Worm (Caenorhabditis elegans) whole organism, L4 larva: ENCODE data around the gene inx-6.
"Not testable (repeated sequence)": the region's sequence is repeated elsewhere in the genome, so short reads cannot be mapped to it uniquely, and the experiment has no call there.

Experiments
- F26F4.8 ChIP-seq: fragments of 200-800 bp; sonication (Bioruptor generic); conservative IDR thresholded peaks from 2 replicates; pipeline ENCODE4 v1.3.6; 2022; ENCODE audit warnings: missing genetic modification characterization, missing compliant biosample characterization
- F49E8.2 ChIP-seq: sonication (generic microtip); optimal IDR thresholded peaks from 2 replicates; lab custom pipeline; 2016; ENCODE audit warnings: missing compliant biosample characterization, mild to moderate bottlenecking, missing genetic modification characterization, borderline replicate concordance
- R02D3.7 ChIP-seq: fragments of 150-350 bp; sonication (generic microtip); optimal IDR thresholded peaks from 3 replicates; lab custom pipeline; 2014; ENCODE audit warnings: missing biosample characterization, missing genetic modification characterization
- T26A8.4 ChIP-seq: fragments of 200-800 bp; sonication (Bioruptor generic); IDR thresholded peaks from 2 replicates; pipeline ENCODE4 v1.3.6; 2022; ENCODE audit warnings: missing genetic modification characterization, missing compliant biosample characterization
- Y48G9A.11 ChIP-seq: fragments of 200-800 bp; sonication (Bioruptor generic); IDR thresholded peaks from 2 replicates; pipeline ENCODE4 v1.3.6; 2022; ENCODE audit warnings: missing genetic modification reagents, missing genetic modification characterization, missing compliant biosample characterization
- aha-1 ChIP-seq: fragments of 150-350 bp; peaks from one replicate; lab custom pipeline; 2014; ENCODE audit warnings: missing biosample characterization, missing genetic modification characterization
- arid-1 ChIP-seq: fragments of 200-800 bp; sonication (Bioruptor generic); conservative IDR thresholded peaks from 2 replicates; pipeline ENCODE4 v1.3.6; 2022; ENCODE audit warnings: missing genetic modification reagents, missing genetic modification characterization, missing compliant biosample characterization
- ceh-44 ChIP-seq: fragments of 200-800 bp; sonication (Bioruptor generic); IDR thresholded peaks from 2 replicates; pipeline ENCODE4 v1.3.6; 2022; ENCODE audit warnings: missing genetic modification reagents, missing genetic modification characterization, missing compliant biosample characterization
- ceh-82 ChIP-seq: sonication (generic microtip); optimal IDR thresholded peaks from 2 replicates; lab custom pipeline; 2017; ENCODE audit warnings: missing biosample characterization, missing genetic modification characterization
- daf-16 ChIP-seq, 3 experiments: sonication (generic microtip); optimal IDR thresholded peaks; 2 replicates each; lab custom pipeline; 2016 to 2017; ENCODE audit warnings: missing genetic modification characterization in 3 of 3, missing genetic modification reagents in 3 of 3, mild to moderate bottlenecking in 2 of 3, missing compliant biosample characterization in 2 of 3, missing biosample characterization in 1 of 3, moderate library complexity in 1 of 3
- dmd-8 ChIP-seq: fragments of 200-800 bp; sonication (Bioruptor generic); IDR thresholded peaks from 2 replicates; pipeline ENCODE4 v1.3.6; 2022; ENCODE audit warnings: missing genetic modification characterization, missing compliant biosample characterization
- dmd-9 ChIP-seq: fragments of 200-800 bp; sonication (Bioruptor generic); IDR thresholded peaks from 2 replicates; pipeline ENCODE4 v1.3.6; 2022; ENCODE audit warnings: missing genetic modification reagents, missing genetic modification characterization, missing compliant biosample characterization
- fos-1 ChIP-seq: fragments of 150-350 bp; optimal IDR thresholded peaks from 2 replicates; lab custom pipeline; 2014; ENCODE audit warnings: missing biosample characterization, missing genetic modification characterization
- hlh-11 ChIP-seq: fragments of 200-800 bp; sonication (Bioruptor generic); optimal IDR thresholded peaks from 2 replicates; lab custom pipeline; 2018; ENCODE audit warnings: mild to moderate bottlenecking, missing genetic modification characterization, missing compliant biosample characterization
- lim-7 ChIP-seq: fragments of 200-800 bp; sonication (Bioruptor generic); IDR thresholded peaks from 2 replicates; pipeline ENCODE4 v1.3.6; 2022; ENCODE audit warnings: missing genetic modification characterization, missing compliant biosample characterization
- lin-1 ChIP-seq: fragments of 200-800 bp; sonication (Bioruptor generic); IDR thresholded peaks from 2 replicates; pipeline ENCODE4 v1.3.6; 2022; ENCODE audit warnings: missing genetic modification reagents, missing genetic modification characterization, missing compliant biosample characterization
- lin-38 ChIP-seq: fragments of 200-800 bp; sonication (Bioruptor generic); IDR thresholded peaks from 2 replicates; pipeline ENCODE4 v1.3.6; 2022; ENCODE audit warnings: missing genetic modification reagents, missing genetic modification characterization, missing compliant biosample characterization
- madf-9 ChIP-seq: fragments of 200-800 bp; sonication (Bioruptor generic); conservative IDR thresholded peaks from 2 replicates; pipeline ENCODE4 v1.3.6; 2022; ENCODE audit warnings: missing genetic modification reagents, missing genetic modification characterization, missing compliant biosample characterization
- mdt-29 ChIP-seq: fragments of 200-800 bp; sonication (Bioruptor generic); IDR thresholded peaks from 2 replicates; pipeline ENCODE4 v1.3.6; 2022; ENCODE audit warnings: missing genetic modification reagents, missing genetic modification characterization, missing compliant biosample characterization
- mes-2 ChIP-seq: sonication (generic microtip); optimal IDR thresholded peaks from 2 replicates; lab custom pipeline; 2016; ENCODE audit warnings: missing genotype, mild to moderate bottlenecking, missing genetic modification characterization, missing compliant biosample characterization; ENCODE audit not compliant: poor library complexity, severe bottlenecking
- mxl-2 ChIP-seq: fragments of 200-800 bp; sonication (Bioruptor generic); conservative IDR thresholded peaks from 2 replicates; pipeline ENCODE4 v1.3.6; 2022; ENCODE audit warnings: missing genetic modification reagents, missing genetic modification characterization, missing compliant biosample characterization
- nhr-102 ChIP-seq: sonication (generic microtip); optimal IDR thresholded peaks from 2 replicates; lab custom pipeline; 2016; ENCODE audit warnings: mild to moderate bottlenecking, missing genetic modification characterization, moderate library complexity, missing compliant biosample characterization
- nhr-28 ChIP-seq: fragments of 150-350 bp; optimal IDR thresholded peaks from 2 replicates; lab custom pipeline; 2014; ENCODE audit warnings: missing biosample characterization, missing genetic modification characterization
- nhr-48 ChIP-seq: sonication (generic microtip); optimal IDR thresholded peaks from 2 replicates; lab custom pipeline; 2016; ENCODE audit warnings: mild to moderate bottlenecking, missing genetic modification characterization, missing compliant biosample characterization
- php-3 ChIP-seq: fragments of 200-800 bp; sonication (Bioruptor generic); IDR thresholded peaks from 2 replicates; pipeline ENCODE4 v1.3.6; 2022; ENCODE audit warnings: missing genetic modification reagents, missing genetic modification characterization, missing compliant biosample characterization
- snpc-1.2 ChIP-seq: fragments of 200-800 bp; sonication (Bioruptor generic); IDR thresholded peaks from 2 replicates; pipeline ENCODE4 v1.3.6; 2022; ENCODE audit warnings: missing genetic modification reagents, missing genetic modification characterization, missing compliant biosample characterization
- snpc-4 ChIP-seq: fragments of 150-350 bp; optimal IDR thresholded peaks from 2 replicates; lab custom pipeline; 2014; ENCODE audit warnings: missing biosample characterization, missing genetic modification characterization
- spr-3 ChIP-seq: fragments of 200-800 bp; sonication (Bioruptor generic); optimal IDR thresholded peaks from 2 replicates; lab custom pipeline; 2018; ENCODE audit warnings: mild to moderate bottlenecking, missing genetic modification characterization, missing compliant biosample characterization
- unc-130 ChIP-seq: sonication (generic microtip); optimal IDR thresholded peaks from 2 replicates; lab custom pipeline; 2016; ENCODE audit warnings: missing genetic modification reagents, missing genetic modification characterization, missing compliant biosample characterization
- unc-62 ChIP-seq, 3 experiments: fragments of 150-350 bp in 1 of 3; sonication (generic microtip); optimal IDR thresholded peaks in 2 of 3; peaks in 1 of 3; 1 replicate in 1 of 3; 2 replicates in 2 of 3; lab custom pipeline; 2014 to 2017; ENCODE audit warnings: missing biosample characterization in 3 of 3, missing genetic modification characterization in 3 of 3, missing genetic modification reagents in 3 of 3, missing genotype in 1 of 3
- zag-1 ChIP-seq: fragments of 150-350 bp; optimal IDR thresholded peaks from 2 replicates; lab custom pipeline; 2014; ENCODE audit warnings: missing biosample characterization, missing genetic modification characterization
- zip-2 ChIP-seq: fragments of 150-350 bp; optimal IDR thresholded peaks from 2 replicates; lab custom pipeline; 2014; ENCODE audit warnings: missing biosample characterization, missing genetic modification characterization

inx-6 gene

ce11 chrIV:12781804-12782449, 35.5 kb downstream of the inx-6 start:
- TF ChIP-seq F49E8.2 (tag; lab: Kevin White, UChicago) = peak; percentile 83
- TF ChIP-seq Y48G9A.11 (GFP tag; lab: Robert Waterston, UW) = peak; percentile 74
- no peak for TF ChIP-seq F26F4.8
- no peak for TF ChIP-seq fos-1 (tag; lab: Kevin White, UChicago)
- 0 out of 2 replicates have a peak, but pooled peaks have one; percentile 25 for TF ChIP-seq dmd-9 (GFP tag; lab: Robert Waterston, UW)
- peak; percentile 39 for TF ChIP-seq unc-130 (GFP tag; lab: Kevin White, UChicago)
- TF ChIP-seq arid-1 = peak; percentile 60; the same call in 1 of the 2 replicates
- TF ChIP-seq aha-1 = peak; percentile 39
- TF ChIP-seq lim-7 (GFP tag; lab: Robert Waterston, UW) = 0 out of 2 replicates have a peak, but pooled peaks have one; percentile 49
- no peak for TF ChIP-seq zip-2 (tag; lab: Kevin White, UChicago)
- TF ChIP-seq lin-38 = peak; percentile 15; the same call in 1 of the 2 replicates
- 0 out of 2 replicates have a peak, but pooled peaks have one; percentile 29 for TF ChIP-seq mdt-29 (GFP tag; lab: Robert Waterston, UW)
- TF ChIP-seq snpc-1.2 (GFP tag; lab: Robert Waterston, UW) = peak; percentile 95
- no peak for TF ChIP-seq dmd-8 (GFP tag; lab: Robert Waterston, UW)
- TF ChIP-seq ceh-44 (GFP tag; lab: Robert Waterston, UW) = peak; percentile 82
- peak in 1 of 2 experiments; percentile 54 for TF ChIP-seq unc-62 (GFP tag; optimal IDR thresholded peaks at IDR 0.05 in 1 of 2; lab: Kevin White, UChicago)
- no peak for TF ChIP-seq unc-62 (tag; optimal IDR thresholded peaks at IDR 0.05; lab: Kevin White, UChicago)

- TF ChIP-seq unc-62 (GFP tag; optimal IDR thresholded peaks at IDR 0.05 in 1 of 2; lab: Kevin White, UChicago) = peak in 1 of 2 experiments; percentile 71
- TF ChIP-seq unc-62 (tag; optimal IDR thresholded peaks at IDR 0.05; lab: Kevin White, UChicago) = no peak
- TF ChIP-seq nhr-48 (tag; lab: Kevin White, UChicago) = no peak
- TF ChIP-seq ceh-82 (tag; lab: Kevin White, UChicago) = no peak
Observed at ce11 chrIV:12783165-12783564, 36.8 kb downstream of the inx-6 start.

ce11 chrIV:12785988-12786387, 39.6 kb downstream of the inx-6 start:
- TF ChIP-seq spr-3 (GFP tag; lab: Kevin White, UChicago) (no peak), nhr-28 (tag; lab: Kevin White, UChicago) (no peak), php-3 (GFP tag; lab: Robert Waterston, UW) (no peak), zag-1 (tag; lab: Kevin White, UChicago) (no peak), snpc-4 (peak; percentile 19), snpc-1.2 (GFP tag; lab: Robert Waterston, UW) (peak; percentile 92), lin-38 (peak; percentile 33; the same call in 1 of the 2 replicates), daf-16 (GFP tag; optimal IDR thresholded peaks at IDR 0.05; lab: Kevin White, UChicago) (no peak), daf-16 (tag; optimal IDR thresholded peaks at IDR 0.05; lab: Kevin White, UChicago) (no peak), mxl-2 (GFP tag; lab: Robert Waterston, UW) (no peak), mdt-29 (GFP tag; lab: Robert Waterston, UW) (peak; percentile 42; the same call in 1 of the 2 replicates), mes-2 (tag; lab: Kevin White, UChicago) (no peak), R02D3.7 (tag; lab: Kevin White, UChicago) (no peak), madf-9 (GFP tag; lab: Robert Waterston, UW) (no peak), Y48G9A.11 (GFP tag; lab: Robert Waterston, UW) (peak; percentile 36; the same call in 1 of the 2 replicates), F49E8.2 (tag; lab: Kevin White, UChicago) (peak; percentile 75)
- TF ChIP-seq, all 104 proteins: peak for 6

ce11 chrIV:12786996-12787395, 40.6 kb downstream of the inx-6 start:
- TF ChIP-seq daf-16 (GFP tag; optimal IDR thresholded peaks at IDR 0.05; lab: Kevin White, UChicago) = not testable (repeated sequence)
- TF ChIP-seq daf-16 (tag; optimal IDR thresholded peaks at IDR 0.05; lab: Kevin White, UChicago) = peak; percentile 16
- 0 out of 2 replicates have a peak, but pooled peaks have one; percentile 41 for TF ChIP-seq arid-1
- TF ChIP-seq snpc-1.2 (GFP tag; lab: Robert Waterston, UW) = peak; percentile 95
- TF ChIP-seq lin-38 = peak; percentile 48; the same call in 1 of the 2 replicates
- peak; percentile 43 for TF ChIP-seq unc-130 (GFP tag; lab: Kevin White, UChicago)
- TF ChIP-seq mes-2 (tag; lab: Kevin White, UChicago) = peak; percentile 49
- 0 out of 2 replicates have a peak, but pooled peaks have one; percentile 45 for TF ChIP-seq mdt-29 (GFP tag; lab: Robert Waterston, UW)
- peak; percentile 55 for TF ChIP-seq snpc-4
- peak; percentile 46 for TF ChIP-seq nhr-102 (tag; lab: Kevin White, UChicago)
- TF ChIP-seq lin-1 (GFP tag; lab: Robert Waterston, UW) = 0 out of 2 replicates have a peak, but pooled peaks have one; percentile 35
- peak; percentile 72 for TF ChIP-seq F49E8.2 (tag; lab: Kevin White, UChicago)
- 0 out of 2 replicates have a peak, but pooled peaks have one; percentile 13 for TF ChIP-seq lim-7 (GFP tag; lab: Robert Waterston, UW)
- TF ChIP-seq Y48G9A.11 (GFP tag; lab: Robert Waterston, UW) = peak; percentile 55; the same call in 1 of the 2 replicates
- TF ChIP-seq hlh-11 (tag; lab: Kevin White, UChicago) = peak; percentile 11
- peak; percentile 62 for TF ChIP-seq T26A8.4 (GFP tag; lab: Robert Waterston, UW)
